Fruit fly (Drosophila melanogaster) whole organism, wandering third instar larva: Measurements from ENCODE around the gene CG42588.

Experiments
- Abd-B ChIP-seq: fragments of >200 bp; optimal IDR thresholded peaks from 2 replicates; lab custom pipeline; 2017; ENCODE audit warnings: missing biosample characterization, missing genetic modification characterization
- CG32264 ChIP-seq: fragments of 200-800 bp; sonication (Bioruptor generic); optimal IDR thresholded peaks from 2 replicates; lab custom pipeline; 2016; ENCODE audit warnings: missing biosample characterization, missing genetic modification characterization
- CG9705 ChIP-seq: fragments of 200-800 bp; sonication (Bioruptor generic); optimal IDR thresholded peaks from 2 replicates; lab custom pipeline; 2018; ENCODE audit warnings: missing biosample characterization, mild to moderate bottlenecking, missing genetic modification characterization
- CrebA ChIP-seq: fragments of 200-800 bp; sonication (Bioruptor generic); optimal IDR thresholded peaks from 2 replicates; lab custom pipeline; 2016; ENCODE audit warnings: missing biosample characterization, mild to moderate bottlenecking, missing genetic modification characterization, borderline replicate concordance
- Dfd ChIP-seq: fragments of >200 bp; optimal IDR thresholded peaks from 2 replicates; lab custom pipeline; 2017; ENCODE audit warnings: missing biosample characterization, missing genetic modification characterization
- Dif ChIP-seq: fragments of 200-275, 200-300 bp; sonication (Bioruptor generic); optimal IDR thresholded peaks from 2 replicates; lab custom pipeline; 2018; ENCODE audit warnings: missing biosample characterization, missing genetic modification characterization; ENCODE audit not compliant: partially characterized antibody
- GATAd ChIP-seq: sonication (Bioruptor generic); optimal IDR thresholded peaks from 2 replicates; lab custom pipeline; 2016; ENCODE audit warnings: missing biosample characterization, missing genetic modification characterization
- HLH106 ChIP-seq: fragments of 200-800 bp; optimal IDR thresholded peaks from 3 replicates; lab custom pipeline; 2019; ENCODE audit warnings: missing biosample characterization, mild to moderate bottlenecking, missing genetic modification characterization, moderate library complexity
- Hnf4 ChIP-seq: fragments of 200-800 bp; sonication (Bioruptor generic); optimal IDR thresholded peaks from 2 replicates; lab custom pipeline; 2016; ENCODE audit warnings: missing biosample characterization, mild to moderate bottlenecking, missing genetic modification characterization
- Hr78 ChIP-seq: fragments of >200 bp; optimal IDR thresholded peaks from 2 replicates; lab custom pipeline; 2017; ENCODE audit warnings: missing biosample characterization, missing genetic modification characterization
- Hr83 ChIP-seq: fragments of 200-300 bp; sonication (Bioruptor generic); optimal IDR thresholded peaks from 2 replicates; lab custom pipeline; 2016; ENCODE audit warnings: missing biosample characterization, mild to moderate bottlenecking, missing genetic modification characterization, moderate library complexity; ENCODE audit not compliant: poor library complexity, severe bottlenecking
- Jra ChIP-seq: sonication (Bioruptor generic); optimal IDR thresholded peaks from 2 replicates; lab custom pipeline; 2016; ENCODE audit warnings: missing biosample characterization, missing genetic modification characterization
- Mio ChIP-seq: sonication (Bioruptor generic); optimal IDR thresholded peaks from 2 replicates; lab custom pipeline; 2016; ENCODE audit warnings: missing biosample characterization, missing genetic modification characterization
- Myc ChIP-seq: fragments of >200 bp; optimal IDR thresholded peaks from 2 replicates; lab custom pipeline; 2017
- N ChIP-seq: fragments of >200 bp; optimal IDR thresholded peaks from 2 replicates; lab custom pipeline; 2018; ENCODE audit warnings: missing biosample characterization, missing external identifiers, missing genetic modification characterization
- OdsH ChIP-seq: fragments of 200-800 bp; sonication (Bioruptor generic); optimal IDR thresholded peaks from 2 replicates; lab custom pipeline; 2016; ENCODE audit warnings: missing biosample characterization, mild to moderate bottlenecking, missing genetic modification characterization
- Rel ChIP-seq, 2 experiments: fragments of 200-800 bp; sonication (Bioruptor generic) in 1 of 2; optimal IDR thresholded peaks; 2 replicates in 1 of 2; 3 replicates in 1 of 2; lab custom pipeline; 2016 to 2019; ENCODE audit warnings: mild to moderate bottlenecking in 2 of 2, missing biosample characterization in 2 of 2, missing genetic modification characterization in 2 of 2, moderate library complexity in 1 of 2
- Sp1 ChIP-seq: fragments of 200-800 bp; sonication (Bioruptor generic); optimal IDR thresholded peaks from 3 replicates; lab custom pipeline; 2019; ENCODE audit warnings: missing biosample characterization, mild to moderate bottlenecking, missing genetic modification characterization, moderate library complexity
- Vsx2 ChIP-seq: fragments of 200-300, 225-300 bp; sonication (Bioruptor generic); optimal IDR thresholded peaks from 2 replicates; lab custom pipeline; 2018; ENCODE audit warnings: missing biosample characterization, missing genetic modification characterization; ENCODE audit not compliant: partially characterized antibody
- br ChIP-seq: fragments of 200-800 bp; sonication (Bioruptor generic); optimal IDR thresholded peaks from 2 replicates; lab custom pipeline; 2016; ENCODE audit warnings: missing biosample characterization, missing genetic modification characterization
- brk ChIP-seq: fragments of 200-800 bp; sonication (Bioruptor generic); optimal IDR thresholded peaks from 2 replicates; lab custom pipeline; 2016; ENCODE audit warnings: missing biosample characterization, mild to moderate bottlenecking, missing genetic modification characterization
- dl ChIP-seq, 2 experiments: fragments of 175-275, 200-275 bp in 1 of 2; fragments of 200-275 bp in 1 of 2; sonication (Bioruptor generic); optimal IDR thresholded peaks; lab custom pipeline; 2018; ENCODE audit warnings: mild to moderate bottlenecking in 2 of 2, missing biosample characterization in 2 of 2, missing genetic modification characterization in 2 of 2, moderate library complexity in 2 of 2; ENCODE audit not compliant: partially characterized antibody in 2 of 2, insufficient read depth in 1 of 2
- dmrt93B ChIP-seq: fragments of 200-800 bp; sonication (Bioruptor generic); optimal IDR thresholded peaks from 2 replicates; lab custom pipeline; 2018; ENCODE audit warnings: missing biosample characterization, mild to moderate bottlenecking, missing genetic modification characterization
- dsf ChIP-seq: sonication (Bioruptor generic); optimal IDR thresholded peaks from 2 replicates; lab custom pipeline; 2016; ENCODE audit warnings: missing biosample characterization, missing genetic modification characterization, borderline replicate concordance
- ey ChIP-seq: fragments of 200-800 bp; sonication (Bioruptor generic); optimal IDR thresholded peaks from 2 replicates; lab custom pipeline; 2016; ENCODE audit warnings: missing biosample characterization, missing genetic modification characterization
- foxo ChIP-seq, 2 experiments: fragments of 200-800 bp; sonication (Bioruptor generic); optimal IDR thresholded peaks; 2 replicates in 1 of 2; 3 replicates in 1 of 2; lab custom pipeline; 2016 to 2017; ENCODE audit warnings: missing biosample characterization in 2 of 2, missing genetic modification characterization in 2 of 2
- fru ChIP-seq: fragments of 200-800 bp; sonication (Bioruptor generic); optimal IDR thresholded peaks from 3 replicates; lab custom pipeline; 2016; ENCODE audit warnings: missing biosample characterization, mild to moderate bottlenecking, missing genetic modification characterization
- h ChIP-seq: fragments of 200-800 bp; sonication (Bioruptor generic); optimal IDR thresholded peaks from 3 replicates; lab custom pipeline; 2016; ENCODE audit warnings: missing biosample characterization, mild to moderate bottlenecking, missing genetic modification characterization
- jim ChIP-seq: fragments of 175-275, 200-325 bp; sonication (Bioruptor generic); optimal IDR thresholded peaks from 2 replicates; lab custom pipeline; 2016; ENCODE audit warnings: missing biosample characterization, mild to moderate bottlenecking, missing genetic modification characterization
- lola ChIP-seq: fragments of >200 bp; optimal IDR thresholded peaks from 2 replicates; lab custom pipeline; 2017; ENCODE audit warnings: missing biosample characterization, missing genetic modification characterization
- pan ChIP-seq: fragments of >200 bp; optimal IDR thresholded peaks from 2 replicates; lab custom pipeline; 2017
- psq ChIP-seq: fragments of 200-800 bp; sonication (Bioruptor generic); optimal IDR thresholded peaks from 3 replicates; lab custom pipeline; 2017; ENCODE audit warnings: missing biosample characterization, mild to moderate bottlenecking, missing genetic modification characterization, moderate library complexity
- rgr ChIP-seq: fragments of 200-800 bp; sonication (Bioruptor generic); optimal IDR thresholded peaks from 3 replicates; lab custom pipeline; 2016; ENCODE audit warnings: missing biosample characterization, mild to moderate bottlenecking, missing genetic modification characterization
- sage ChIP-seq: fragments of 200-800 bp; sonication (Bioruptor generic); optimal IDR thresholded peaks from 2 replicates; lab custom pipeline; 2016; ENCODE audit warnings: missing biosample characterization, mild to moderate bottlenecking, missing genetic modification characterization
- sv ChIP-seq: fragments of 200-800 bp; sonication (Bioruptor generic); optimal IDR thresholded peaks from 3 replicates; lab custom pipeline; 2016; ENCODE audit warnings: missing biosample characterization, missing genetic modification characterization
- tai ChIP-seq: sonication (Bioruptor generic); optimal IDR thresholded peaks from 2 replicates; lab custom pipeline; 2016; ENCODE audit warnings: missing biosample characterization, missing genetic modification characterization
- usp ChIP-seq: fragments of >200 bp; optimal IDR thresholded peaks from 2 replicates; lab custom pipeline; 2017; ENCODE audit warnings: missing biosample characterization, missing genetic modification characterization
- woc ChIP-seq: sonication (Bioruptor generic); optimal IDR thresholded peaks from 2 replicates; lab custom pipeline; 2016; ENCODE audit warnings: missing biosample characterization, mild to moderate bottlenecking, missing genetic modification characterization

The CG42588 gene

DNA sequence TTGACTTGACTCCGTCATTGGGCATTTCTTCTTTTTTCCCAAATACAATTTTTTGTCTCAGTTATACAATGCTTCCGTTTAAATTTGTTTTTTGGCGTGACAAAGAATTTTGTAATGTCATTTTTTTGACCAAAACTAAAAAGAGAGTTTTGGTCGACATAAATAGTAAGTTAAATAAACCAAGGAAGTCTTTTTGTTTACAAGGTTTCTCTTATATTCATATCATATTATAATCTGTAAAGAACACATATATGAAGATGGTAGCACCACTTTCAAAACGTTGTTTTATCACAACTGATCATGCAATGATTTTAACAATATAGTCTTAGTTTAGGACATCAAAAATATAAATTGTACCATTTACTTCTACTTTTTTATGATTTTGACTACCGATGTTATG lies 33.1 kb upstream of the CG42588 start, which contains the start of the genes CG10969 and CG17666:
TSS of gene CG10969 (minus strand) at position 101 of the 400 bp plus-strand sequence.
TSS of gene CG17666 (plus strand) at position 329 of the 400 bp plus-strand sequence.
- TF ChIP-seq fru (GFP tag; lab: Kevin White, UChicago) (no peak), dl (GFP tag; optimal IDR thresholded peaks at IDR 0.05; lab: Kevin White, UChicago; ENCODE audit: insufficient read depth in 1 of 2, partially characterized antibody in 2 of 2) (no peak), woc (no peak), ey (GFP tag; lab: Kevin White, UChicago) (no peak), GATAd (GFP tag; lab: Kevin White, UChicago) (no peak), CG9705 (GFP tag; lab: Kevin White, UChicago) (no peak), usp (GFP tag; lab: Kevin White, UChicago) (no peak), CG32264 (GFP tag; lab: Kevin White, UChicago) (no peak), Hr78 (no peak), sv (GFP tag; lab: Kevin White, UChicago) (no peak), lola (GFP tag; lab: Kevin White, UChicago) (no peak), Sp1 (GFP tag; lab: Kevin White, UChicago) (no peak), pan (lab: Kevin White, UChicago) (no peak), N (GFP tag; lab: Kevin White, UChicago) (no peak), rgr (GFP tag; lab: Kevin White, UChicago) (no peak), dsf (GFP tag; lab: Kevin White, UChicago) (no peak), Myc (lab: Kevin White, UChicago) (no peak), Vsx2 (GFP tag; lab: Kevin White, UChicago) (no peak), dmrt93B (no peak), brk (GFP tag; lab: Kevin White, UChicago) (no peak)

DNA sequence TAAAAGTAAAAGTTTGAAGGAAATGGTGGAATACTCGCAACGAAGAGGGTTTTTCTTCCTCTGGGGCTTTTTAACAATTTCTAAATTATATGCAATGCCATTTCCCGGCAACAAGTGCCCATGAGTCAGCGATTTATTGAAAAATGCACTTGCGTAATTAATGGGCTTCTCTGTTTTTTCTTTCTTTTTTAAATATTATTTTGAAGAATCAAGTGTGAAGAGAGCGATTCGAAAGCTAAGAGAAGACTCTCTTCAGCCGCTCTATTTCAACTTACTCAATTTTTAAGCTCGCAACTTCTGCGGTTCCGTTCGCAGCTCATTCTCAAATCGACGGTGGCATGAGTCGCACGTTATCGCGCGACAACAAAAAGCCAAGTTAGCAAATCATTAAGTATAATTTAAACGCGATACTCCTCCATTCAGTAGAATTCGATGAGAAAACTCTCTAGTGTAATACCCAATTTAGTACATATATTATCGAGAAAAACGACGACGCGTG lies 24.1 kb upstream of the CG42588 start, which contains the start of gene CG42709:
TSS of gene CG42709 (plus strand) at position 318 of the 499 bp plus-strand sequence.
- TF ChIP-seq CG32264 (GFP tag; lab: Kevin White, UChicago) = no peak
- TF ChIP-seq OdsH (GFP tag; lab: Kevin White, UChicago) = no peak
- TF ChIP-seq HLH106 (tag; lab: Kevin White, UChicago) = no peak
- TF ChIP-seq Myc (lab: Kevin White, UChicago) = no peak
- TF ChIP-seq Hr83 (GFP tag; lab: Kevin White, UChicago) = no peak
- TF ChIP-seq Jra (GFP tag; lab: Kevin White, UChicago) = no peak
- no peak for TF ChIP-seq Vsx2 (GFP tag; lab: Kevin White, UChicago)
- no peak for TF ChIP-seq Dfd (GFP tag; lab: Kevin White, UChicago)
- TF ChIP-seq tai (GFP tag; lab: Kevin White, UChicago) = no peak
- TF ChIP-seq h (GFP tag; lab: Kevin White, UChicago) = peak; percentile 14
- TF ChIP-seq psq (GFP tag; lab: Kevin White, UChicago) = no peak
- peak; percentile 67 for TF ChIP-seq sage (GFP tag; lab: Kevin White, UChicago)
- TF ChIP-seq foxo (GFP tag; optimal IDR thresholded peaks at IDR 0.05; lab: Kevin White, UChicago) = no peak
- TF ChIP-seq Mio (GFP tag; lab: Kevin White, UChicago) = no peak
- no peak for TF ChIP-seq pan (lab: Kevin White, UChicago)
- peak; percentile 21 to 34 for TF ChIP-seq dl (GFP tag; optimal IDR thresholded peaks at IDR 0.05; lab: Kevin White, UChicago; ENCODE audit: insufficient read depth in 1 of 2, partially characterized antibody in 2 of 2)
- TF ChIP-seq Hr78 = no peak
- TF ChIP-seq woc = no peak
- no peak for TF ChIP-seq dsf (GFP tag; lab: Kevin White, UChicago)
- no peak for TF ChIP-seq fru (GFP tag; lab: Kevin White, UChicago)
- no peak for TF ChIP-seq N (GFP tag; lab: Kevin White, UChicago)
- peak; percentile 25 for TF ChIP-seq Hnf4 (GFP tag; lab: Kevin White, UChicago)
- no peak for TF ChIP-seq CG9705 (GFP tag; lab: Kevin White, UChicago)
- no peak for TF ChIP-seq jim (GFP tag; lab: Kevin White, UChicago)
- TF ChIP-seq rgr (GFP tag; lab: Kevin White, UChicago) = no peak
- no peak for TF ChIP-seq lola (GFP tag; lab: Kevin White, UChicago)
- no peak for TF ChIP-seq dmrt93B
- no peak for TF ChIP-seq brk (GFP tag; lab: Kevin White, UChicago)
- TF ChIP-seq ey (GFP tag; lab: Kevin White, UChicago) = no peak
- TF ChIP-seq br (GFP tag; lab: Kevin White, UChicago) = no peak
- TF ChIP-seq Sp1 (GFP tag; lab: Kevin White, UChicago) = no peak
- no peak for TF ChIP-seq GATAd (GFP tag; lab: Kevin White, UChicago)
- TF ChIP-seq sv (GFP tag; lab: Kevin White, UChicago) = no peak
- TF ChIP-seq Rel (GFP tag; optimal IDR thresholded peaks at IDR 0.05; lab: Kevin White, UChicago) = peak; percentile 49
- TF ChIP-seq Rel (tag; optimal IDR thresholded peaks at IDR 0.05; lab: Kevin White, UChicago) = no peak
- peak; percentile 84 for TF ChIP-seq Dif (GFP tag; lab: Kevin White, UChicago)
- TF ChIP-seq CrebA (GFP tag; lab: Kevin White, UChicago) = peak; percentile 59
- TF ChIP-seq Abd-B = no peak
- no peak for TF ChIP-seq usp (GFP tag; lab: Kevin White, UChicago)
